Fruit fly (Drosophila melanogaster) whole organism, embryonic: ENCODE data around the gene put.
A peak's percentile ranks its signal among the peaks of the same experiment; 100 is the strongest.

Source experiments
- Adf1 ChIP-seq: fragments of 200-800 bp; sonication (Bioruptor generic); IDR thresholded peaks from 2 replicates; pipeline ENCODE4 v1.3.6; 2022; ENCODE audit warnings: missing biosample characterization, missing genetic modification characterization
- CG10147 ChIP-seq: fragments of 200-800 bp; sonication (Bioruptor generic); optimal IDR thresholded peaks from 2 replicates; lab custom pipeline; 2019; ENCODE audit warnings: missing biosample characterization, mild to moderate bottlenecking, missing genetic modification characterization, moderate library complexity
- CG10431 ChIP-seq: fragments of 200-800 bp; sonication (Bioruptor generic); optimal IDR thresholded peaks from 3 replicates; lab custom pipeline; 2018; ENCODE audit warnings: missing biosample characterization, mild to moderate bottlenecking, missing genetic modification characterization
- CG11696 ChIP-seq: fragments of 200-800 bp; sonication (Bioruptor generic); IDR thresholded peaks from 2 replicates; pipeline ENCODE4 v1.3.6; 2022; ENCODE audit warnings: missing biosample characterization, missing genetic modification characterization
- CG12104 ChIP-seq: fragments of 200-800 bp; sonication (Bioruptor generic); optimal IDR thresholded peaks from 3 replicates; lab custom pipeline; 2016; ENCODE audit warnings: missing biosample characterization, missing genetic modification characterization
- CG12299 ChIP-seq: fragments of 200-800 bp; sonication (Bioruptor generic); optimal IDR thresholded peaks from 2 replicates; lab custom pipeline; 2018; ENCODE audit warnings: missing biosample characterization, mild to moderate bottlenecking, missing genetic modification characterization
- CG12744 ChIP-seq: fragments of 200-800 bp; sonication (Bioruptor generic); optimal IDR thresholded peaks from 2 replicates; lab custom pipeline; 2016; ENCODE audit warnings: missing biosample characterization, missing genetic modification characterization
- CG14441 ChIP-seq: fragments of 200-800 bp; sonication (Bioruptor generic); IDR thresholded peaks from 2 replicates; pipeline ENCODE4 v1.3.6; 2022; ENCODE audit warnings: missing biosample characterization, missing genetic modification characterization
- CG15073 ChIP-seq: fragments of 200-800 bp; sonication (Bioruptor generic); optimal IDR thresholded peaks from 2 replicates; lab custom pipeline; 2016; ENCODE audit warnings: missing biosample characterization, missing genetic modification characterization
- CG1647 ChIP-seq: fragments of 200-800 bp; sonication (Bioruptor generic); optimal IDR thresholded peaks from 3 replicates; lab custom pipeline; 2016; ENCODE audit warnings: missing biosample characterization, missing genetic modification characterization
- CG17829 ChIP-seq: fragments of 200-800 bp; optimal IDR thresholded peaks from 2 replicates; lab custom pipeline; 2019; ENCODE audit warnings: missing biosample characterization, mild to moderate bottlenecking, missing genetic modification characterization, moderate library complexity
- CG2116 ChIP-seq: fragments of 200-800 bp; sonication (Bioruptor generic); optimal IDR thresholded peaks from 3 replicates; lab custom pipeline; 2018; ENCODE audit warnings: missing biosample characterization, mild to moderate bottlenecking, missing genetic modification characterization
- CG2199 ChIP-seq: fragments of 200-800 bp; sonication (Bioruptor generic); IDR thresholded peaks from 3 replicates; pipeline ENCODE4 v1.3.6; 2022; ENCODE audit warnings: missing biosample characterization, missing genetic modification characterization
- CG31224 ChIP-seq: fragments of 200-800 bp; sonication (Bioruptor generic); IDR thresholded peaks from 2 replicates; pipeline ENCODE4 v1.3.6; 2022; ENCODE audit warnings: missing biosample characterization, missing genetic modification characterization
- CG34376 ChIP-seq: fragments of 200-800 bp; sonication (Bioruptor generic); optimal IDR thresholded peaks from 2 replicates; lab custom pipeline; 2018; ENCODE audit warnings: missing biosample characterization, mild to moderate bottlenecking, missing genetic modification characterization
- CG6765 ChIP-seq: fragments of 200-800 bp; sonication (Bioruptor generic); optimal IDR thresholded peaks from 3 replicates; lab custom pipeline; 2017; ENCODE audit warnings: missing biosample characterization, mild to moderate bottlenecking, missing genetic modification characterization
- CG9876 ChIP-seq: fragments of 200-800 bp; sonication (Bioruptor generic); optimal IDR thresholded peaks from 2 replicates; lab custom pipeline; 2016; ENCODE audit warnings: missing biosample characterization, missing genetic modification characterization
- CTCF ChIP-seq: fragments of 200-800 bp; sonication (Bioruptor generic); optimal IDR thresholded peaks from 2 replicates; lab custom pipeline; 2017; ENCODE audit warnings: missing biosample characterization, mild to moderate bottlenecking, missing genetic modification characterization, moderate library complexity
- Chrac-16 ChIP-seq: fragments of 200-800 bp; sonication (Bioruptor generic); optimal IDR thresholded peaks from 3 replicates; lab custom pipeline; 2016; ENCODE audit warnings: missing biosample characterization, missing genetic modification characterization
- CoRest ChIP-seq: fragments of 200-800 bp; sonication (Bioruptor generic); optimal IDR thresholded peaks from 3 replicates; lab custom pipeline; 2018; ENCODE audit warnings: missing biosample characterization, mild to moderate bottlenecking, missing genetic modification characterization, moderate library complexity
- Drgx ChIP-seq: fragments of 200-800 bp; sonication (Bioruptor generic); IDR thresholded peaks from 2 replicates; pipeline ENCODE4 v1.3.6; 2022; ENCODE audit warnings: missing biosample characterization, missing genetic modification characterization
- ERR ChIP-seq: fragments of 200-800 bp; sonication (Bioruptor generic); optimal IDR thresholded peaks from 2 replicates; lab custom pipeline; 2016; ENCODE audit warnings: missing biosample characterization, missing genetic modification characterization
- Fer3 ChIP-seq: fragments of 200-800 bp; sonication (Bioruptor generic); optimal IDR thresholded peaks from 2 replicates; lab custom pipeline; 2018; ENCODE audit warnings: missing biosample characterization, mild to moderate bottlenecking, missing genetic modification characterization, moderate library complexity
- HHEX ChIP-seq: fragments of 200-800 bp; sonication (Bioruptor generic); optimal IDR thresholded peaks from 3 replicates; lab custom pipeline; 2017; ENCODE audit warnings: missing biosample characterization, mild to moderate bottlenecking, missing genetic modification characterization, missing genetic modification reagents
- Hr3 ChIP-seq: fragments of 200-800 bp; sonication (Bioruptor generic); optimal IDR thresholded peaks from 3 replicates; lab custom pipeline; 2016; ENCODE audit warnings: missing biosample characterization, missing genetic modification characterization
- Hsf ChIP-seq: fragments of 200-800 bp; sonication (Bioruptor generic); optimal IDR thresholded peaks from 3 replicates; lab custom pipeline; 2016; ENCODE audit warnings: missing biosample characterization, missing genetic modification characterization
- Mad ChIP-seq: fragments of 200-800 bp; sonication (Bioruptor generic); optimal IDR thresholded peaks from 2 replicates; lab custom pipeline; 2016; ENCODE audit warnings: missing biosample characterization, missing genetic modification characterization
- Side ChIP-seq: fragments of 200-800 bp; sonication (Bioruptor generic); optimal IDR thresholded peaks from 2 replicates; lab custom pipeline; 2016; ENCODE audit warnings: missing biosample characterization, missing genetic modification characterization
- az2 ChIP-seq: fragments of 200-800 bp; sonication (Bioruptor generic); optimal IDR thresholded peaks from 3 replicates; lab custom pipeline; 2016; ENCODE audit warnings: missing biosample characterization, missing genetic modification characterization
- bigmax ChIP-seq: fragments of 200-800 bp; sonication (Bioruptor generic); optimal IDR thresholded peaks from 2 replicates; lab custom pipeline; 2018; ENCODE audit warnings: missing biosample characterization, mild to moderate bottlenecking, missing genetic modification characterization
- caup ChIP-seq: fragments of 200-800 bp; sonication (Bioruptor generic); optimal IDR thresholded peaks from 3 replicates; lab custom pipeline; 2017; ENCODE audit warnings: missing biosample characterization, mild to moderate bottlenecking, missing genetic modification characterization, moderate library complexity; ENCODE audit not compliant: severe bottlenecking
- dati ChIP-seq: fragments of 200-800 bp; sonication (Bioruptor generic); IDR thresholded peaks from 2 replicates; pipeline ENCODE4 v1.3.6; 2022; ENCODE audit warnings: missing biosample characterization, missing genetic modification characterization
- dm ChIP-seq: fragments of 200-800 bp; sonication (Bioruptor generic); optimal IDR thresholded peaks from 3 replicates; lab custom pipeline; 2016; ENCODE audit warnings: missing biosample characterization, missing genetic modification characterization
- eve ChIP-seq, 2 experiments: fragments of >200 bp; optimal IDR thresholded peaks; 2 replicates each; lab custom pipeline; 2017; ENCODE audit warnings: missing biosample characterization in 2 of 2, missing genetic modification characterization in 2 of 2
- exex ChIP-seq: fragments of 200-800 bp; sonication (Bioruptor generic); optimal IDR thresholded peaks from 4 replicates; lab custom pipeline; 2018; ENCODE audit warnings: missing biosample characterization, mild to moderate bottlenecking, missing genetic modification characterization, moderate library complexity
- grn ChIP-seq: fragments of 200-800 bp; sonication (Bioruptor generic); optimal IDR thresholded peaks from 3 replicates; lab custom pipeline; 2017; ENCODE audit warnings: missing biosample characterization, missing genetic modification characterization
- gsb-n ChIP-seq: fragments of 200-800 bp; sonication (Bioruptor generic); optimal IDR thresholded peaks from 3 replicates; lab custom pipeline; 2018; ENCODE audit warnings: missing biosample characterization, mild to moderate bottlenecking, missing genetic modification characterization
- ham ChIP-seq: fragments of 200-800 bp; sonication (Bioruptor generic); IDR thresholded peaks from 2 replicates; pipeline ENCODE4 v1.3.6; 2022; ENCODE audit warnings: missing biosample characterization, missing genetic modification characterization
- kni ChIP-seq: fragments of 200-800 bp; sonication (Bioruptor generic); optimal IDR thresholded peaks from 3 replicates; lab custom pipeline; 2017; ENCODE audit warnings: mild to moderate bottlenecking, missing biosample characterization, missing genetic modification reagents, missing genetic modification characterization
- lbe ChIP-seq: fragments of 200-800 bp; sonication (Bioruptor generic); optimal IDR thresholded peaks from 2 replicates; lab custom pipeline; 2016; ENCODE audit warnings: missing biosample characterization, mild to moderate bottlenecking, missing genetic modification characterization
- lilli ChIP-seq: fragments of 200-800 bp; sonication (Bioruptor generic); optimal IDR thresholded peaks from 3 replicates; lab custom pipeline; 2016; ENCODE audit warnings: missing biosample characterization, missing genetic modification characterization
- lola ChIP-seq, 3 experiments: fragments of >200 bp in 2 of 3; fragments of 200-800 bp in 1 of 3; sonication (Bioruptor generic) in 1 of 3; optimal IDR thresholded peaks; 2 replicates each; lab custom pipeline; 2017 to 2019; ENCODE audit warnings: missing biosample characterization in 3 of 3, missing genetic modification characterization in 3 of 3, mild to moderate bottlenecking in 1 of 3, moderate library complexity in 1 of 3
- nerfin-2 ChIP-seq: fragments of 200-800 bp; sonication (Bioruptor generic); IDR thresholded peaks from 2 replicates; pipeline ENCODE4 v1.3.6; 2022; ENCODE audit warnings: missing biosample characterization, missing genetic modification characterization; ENCODE audit not compliant: partially characterized antibody
- slp2 ChIP-seq: fragments of 200-800 bp; sonication (Bioruptor generic); optimal IDR thresholded peaks from 2 replicates; lab custom pipeline; 2016; ENCODE audit warnings: missing biosample characterization, missing genetic modification characterization
- ssp ChIP-seq: fragments of 200-800 bp; sonication (Bioruptor generic); IDR thresholded peaks from 2 replicates; pipeline ENCODE4 v1.3.6; 2022; ENCODE audit warnings: missing biosample characterization, missing genetic modification characterization
- tap ChIP-seq: fragments of 200-800 bp; optimal IDR thresholded peaks from 3 replicates; lab custom pipeline; 2019; ENCODE audit warnings: missing biosample characterization, mild to moderate bottlenecking, missing genetic modification characterization, moderate library complexity
- tgo ChIP-seq: fragments of 200-800 bp; sonication (Bioruptor generic); IDR thresholded peaks from 3 replicates; pipeline ENCODE4 v1.3.6; 2022; ENCODE audit warnings: missing biosample characterization, missing genetic modification characterization
- tna ChIP-seq: fragments of 200-800 bp; sonication (Bioruptor generic); IDR thresholded peaks from 2 replicates; pipeline ENCODE4 v1.3.6; 2022; ENCODE audit warnings: missing biosample characterization, missing genetic modification characterization; ENCODE audit not compliant: partially characterized antibody
- usp ChIP-seq: fragments of >200 bp; optimal IDR thresholded peaks from 2 replicates; lab custom pipeline; 2017; ENCODE audit warnings: missing biosample characterization, missing genetic modification characterization
- vnd ChIP-seq: fragments of 200-800 bp; sonication (Bioruptor generic); IDR thresholded peaks from 3 replicates; pipeline ENCODE4 v1.3.6; 2022; ENCODE audit warnings: missing biosample characterization, missing genetic modification characterization; ENCODE audit not compliant: partially characterized antibody

put gene

DNA sequence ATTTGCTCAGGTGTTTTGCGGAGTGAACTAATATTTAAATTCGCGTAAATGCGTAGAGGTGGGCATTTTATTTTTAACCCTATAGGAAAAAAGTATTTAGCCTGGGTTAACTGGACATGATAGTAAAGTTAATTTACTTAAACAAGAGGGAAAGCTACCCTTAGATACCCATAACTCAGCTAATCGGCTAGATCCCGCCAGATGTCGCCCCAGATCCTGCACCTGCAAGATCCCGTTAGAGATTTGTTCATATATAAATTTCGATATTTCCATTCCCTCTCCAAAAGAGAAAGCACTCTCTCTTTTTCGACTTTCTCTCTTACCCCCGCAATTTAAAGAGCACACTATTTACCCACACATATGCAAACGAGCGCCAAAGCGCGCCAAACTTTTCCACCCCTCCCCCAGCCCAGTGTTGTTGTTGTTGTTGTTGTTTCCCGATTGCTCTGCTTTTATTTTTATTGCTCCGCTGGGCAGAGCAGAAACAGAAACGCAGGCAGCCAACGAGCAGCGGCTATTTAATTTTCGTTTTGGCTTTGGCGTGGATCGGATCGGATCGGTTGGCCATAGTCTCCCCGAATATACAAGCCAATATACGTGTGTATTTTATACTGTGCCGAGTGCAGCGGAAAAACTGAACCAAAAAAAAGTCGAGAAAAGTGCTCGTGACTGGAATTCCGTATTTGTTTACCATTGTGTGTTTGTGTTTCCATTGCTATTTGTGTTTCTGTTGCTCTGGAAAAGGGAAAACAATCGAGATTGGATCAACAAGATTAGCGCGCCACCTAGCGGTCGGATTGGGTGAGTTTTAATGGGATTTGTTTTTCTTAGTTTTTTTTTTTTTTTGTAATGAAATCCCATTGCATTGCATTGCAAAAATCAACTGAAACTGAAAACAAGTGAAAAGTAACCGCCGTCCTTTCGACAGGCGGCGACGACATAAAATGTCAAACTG lies 48.5 kb downstream of the put start, which contains the start of gene stumps (continued):
- no peak for TF ChIP-seq CG10147 (GFP tag; lab: Kevin White, UChicago)
- TF ChIP-seq slp2: no peak
- no peak for TF ChIP-seq exex (tag; lab: Kevin White, UChicago)
- TF ChIP-seq gsb-n (tag; lab: Kevin White, UChicago): no peak
- no peak for TF ChIP-seq lbe
- TF ChIP-seq CG12104: no peak
- TF ChIP-seq CG12299 (tag; lab: Kevin White, UChicago): no peak
- no peak for TF ChIP-seq Mad (GFP tag; lab: Kevin White, UChicago)
- no peak for TF ChIP-seq eve (GFP tag; optimal IDR thresholded peaks at IDR 0.05; lab: Kevin White, UChicago)
- no peak for TF ChIP-seq Hr3 (GFP tag; lab: Kevin White, UChicago)
- TF ChIP-seq CoRest: no peak
- TF ChIP-seq CG12744 (GFP tag; lab: Kevin White, UChicago): no peak
- TF ChIP-seq nerfin-2: no peak
- TF ChIP-seq ERR (GFP tag; lab: Kevin White, UChicago): no peak
- TF ChIP-seq dati (GFP tag; lab: Robert Waterston, UW): no peak
- TF ChIP-seq bigmax (GFP tag; lab: Kevin White, UChicago): no peak
- TF ChIP-seq az2: no peak
- no peak for TF ChIP-seq CG31224 (GFP tag; lab: Robert Waterston, UW)
- no peak for TF ChIP-seq vnd (GFP tag; lab: Robert Waterston, UW)
- peak; percentile 85 for TF ChIP-seq kni (GFP tag; lab: Kevin White, UChicago)
- no peak for TF ChIP-seq Drgx (GFP tag; lab: Robert Waterston, UW)
- no peak for TF ChIP-seq CG15073 (GFP tag; lab: Kevin White, UChicago)
- no peak for TF ChIP-seq CG34376
- no peak for TF ChIP-seq Side (GFP tag; lab: Kevin White, UChicago)
- no peak for TF ChIP-seq ssp (GFP tag; lab: Robert Waterston, UW)
- TF ChIP-seq lola (GFP tag; optimal IDR thresholded peaks at IDR 0.05; lab: Kevin White, UChicago): no peak
- no peak for TF ChIP-seq CG1647
- no peak for TF ChIP-seq Fer3 (tag; lab: Kevin White, UChicago)
- peak; percentile 53 for TF ChIP-seq grn
- no peak for TF ChIP-seq ham
- no peak for TF ChIP-seq caup
- TF ChIP-seq tna (GFP tag; lab: Robert Waterston, UW): no peak
- no peak for TF ChIP-seq Chrac-16 (GFP tag; lab: Kevin White, UChicago)
- TF ChIP-seq CTCF (GFP tag; lab: Kevin White, UChicago): peak; percentile 87
- TF ChIP-seq CG2116 (GFP tag; lab: Kevin White, UChicago): no peak
- peak; percentile 14 for TF ChIP-seq tap
- no peak for TF ChIP-seq HHEX
- no peak for TF ChIP-seq tgo (GFP tag; lab: Robert Waterston, UW)
- TF ChIP-seq CG6765 (GFP tag; lab: Kevin White, UChicago): no peak
- TF ChIP-seq Hsf (GFP tag; lab: Kevin White, UChicago): no peak
- TF ChIP-seq lilli (GFP tag; lab: Kevin White, UChicago): no peak
- TF ChIP-seq Adf1: peak; percentile 80
- TF ChIP-seq CG10431 (GFP tag; lab: Kevin White, UChicago): peak; percentile 25
- TF ChIP-seq usp (GFP tag; lab: Kevin White, UChicago): no peak
- TF ChIP-seq dm (GFP tag; lab: Kevin White, UChicago): no peak
- no peak for TF ChIP-seq CG14441
- peak; percentile 70; the same call in 2 of the 3 replicates for TF ChIP-seq CG2199 (GFP tag; lab: Robert Waterston, UW)
- TF ChIP-seq CG17829 (tag; lab: Kevin White, UChicago): no peak
- TF ChIP-seq CG11696 (GFP tag; lab: Robert Waterston, UW): no peak
- TF ChIP-seq CG9876 (GFP tag; lab: Kevin White, UChicago): no peak
